Worm (Caenorhabditis elegans) whole organism, late embryonic: Measurements from ENCODE around the gene F38B2.6.
A peak's percentile ranks its signal among the peaks of the same experiment; 100 is the strongest.

Source experiments
- C08G9.2 ChIP-seq: sonication (generic microtip); optimal IDR thresholded peaks from 2 replicates; lab custom pipeline; 2016; ENCODE audit warnings: mild to moderate bottlenecking, missing genetic modification characterization, moderate library complexity, missing compliant biosample characterization
- C38D4.7 ChIP-seq: fragments of 200-800 bp; sonication (Bioruptor generic); optimal IDR thresholded peaks from 2 replicates; lab custom pipeline; 2018; ENCODE audit warnings: mild to moderate bottlenecking, missing genetic modification characterization, moderate library complexity, missing compliant biosample characterization
- K02D7.2 ChIP-seq: sonication (generic microtip); optimal IDR thresholded peaks from 2 replicates; lab custom pipeline; 2017; ENCODE audit warnings: mild to moderate bottlenecking, missing genetic modification characterization, missing compliant biosample characterization
- K09A11.1 ChIP-seq: sonication (generic microtip); optimal IDR thresholded peaks from 2 replicates; lab custom pipeline; 2017; ENCODE audit warnings: antibody characterized with exemption, mild to moderate bottlenecking, missing genetic modification characterization, missing compliant biosample characterization; ENCODE audit not compliant: insufficient read depth
- T23F11.4 ChIP-seq: fragments of 200-800 bp; sonication (Bioruptor generic); optimal IDR thresholded peaks from 2 replicates; lab custom pipeline; 2018; ENCODE audit warnings: mild to moderate bottlenecking, missing genetic modification characterization, missing compliant biosample characterization
- Y22D7AL.16 ChIP-seq: sonication (generic microtip); optimal IDR thresholded peaks from 2 replicates; lab custom pipeline; 2016; ENCODE audit warnings: missing genetic modification characterization, missing compliant biosample characterization
- ceh-14 ChIP-seq: sonication (generic microtip); optimal IDR thresholded peaks from 2 replicates; lab custom pipeline; 2016; ENCODE audit warnings: missing genotype, missing genetic modification characterization, missing compliant biosample characterization
- ceh-18 ChIP-seq: sonication (generic microtip); optimal IDR thresholded peaks from 2 replicates; lab custom pipeline; 2016; ENCODE audit warnings: missing genetic modification characterization, missing compliant biosample characterization
- ceh-19 ChIP-seq: fragments of 200-800 bp; sonication (Bioruptor generic); optimal IDR thresholded peaks from 2 replicates; lab custom pipeline; 2018; ENCODE audit warnings: mild to moderate bottlenecking, missing genetic modification characterization, missing compliant biosample characterization
- ceh-2 ChIP-seq: sonication (generic microtip); optimal IDR thresholded peaks from 2 replicates; lab custom pipeline; 2016; ENCODE audit warnings: missing genotype, missing genetic modification characterization, missing compliant biosample characterization
- ceh-22 ChIP-seq: sonication (generic microtip); optimal IDR thresholded peaks from 2 replicates; lab custom pipeline; 2017; ENCODE audit warnings: missing biosample characterization, missing genetic modification characterization
- ceh-24 ChIP-seq: sonication (generic microtip); optimal IDR thresholded peaks from 2 replicates; lab custom pipeline; 2016; ENCODE audit warnings: mild to moderate bottlenecking, missing genetic modification characterization, missing compliant biosample characterization
- ceh-31 ChIP-seq: sonication (generic microtip); optimal IDR thresholded peaks from 2 replicates; lab custom pipeline; 2016; ENCODE audit warnings: missing genetic modification characterization, missing compliant biosample characterization
- ceh-34 ChIP-seq: sonication (generic microtip); optimal IDR thresholded peaks from 2 replicates; lab custom pipeline; 2016; ENCODE audit warnings: mild to moderate bottlenecking, missing genetic modification characterization, missing compliant biosample characterization
- ceh-45 ChIP-seq: fragments of 200-800 bp; sonication (Bioruptor generic); IDR thresholded peaks from 2 replicates; pipeline ENCODE4 v1.3.6; 2022; ENCODE audit warnings: missing genetic modification reagents, missing genetic modification characterization, missing compliant biosample characterization
- ceh-6 ChIP-seq: fragments of 200-800 bp; sonication (Bioruptor generic); optimal IDR thresholded peaks from 2 replicates; lab custom pipeline; 2018; ENCODE audit warnings: mild to moderate bottlenecking, missing genetic modification characterization, missing compliant biosample characterization
- che-1 ChIP-seq: sonication (generic microtip); optimal IDR thresholded peaks from 2 replicates; lab custom pipeline; 2016; ENCODE audit warnings: mild to moderate bottlenecking, missing genetic modification characterization, missing compliant biosample characterization
- dmd-4 ChIP-seq: sonication (generic microtip); optimal IDR thresholded peaks from 2 replicates; lab custom pipeline; 2016; ENCODE audit warnings: borderline replicate concordance, missing genetic modification characterization, missing compliant biosample characterization
- elt-2 ChIP-seq: sonication (generic microtip); optimal IDR thresholded peaks from 2 replicates; lab custom pipeline; 2016; ENCODE audit warnings: missing genetic modification reagents, missing genetic modification characterization, missing compliant biosample characterization
- elt-4 ChIP-seq: sonication (generic microtip); optimal IDR thresholded peaks from 2 replicates; lab custom pipeline; 2016; ENCODE audit warnings: missing genetic modification characterization, missing compliant biosample characterization
- ets-4 ChIP-seq: sonication (generic microtip); optimal IDR thresholded peaks from 2 replicates; lab custom pipeline; 2016; ENCODE audit warnings: missing genetic modification characterization, missing compliant biosample characterization
- eyg-1 ChIP-seq: sonication (generic microtip); optimal IDR thresholded peaks from 2 replicates; lab custom pipeline; 2016; ENCODE audit warnings: missing genotype, missing genetic modification characterization, missing compliant biosample characterization
- fax-1 ChIP-seq: sonication (generic microtip); optimal IDR thresholded peaks from 2 replicates; lab custom pipeline; 2016; ENCODE audit warnings: missing genotype, missing genetic modification characterization, missing compliant biosample characterization
- fkh-10 ChIP-seq: fragments of 150-350 bp; optimal IDR thresholded peaks from 2 replicates; lab custom pipeline; 2014; ENCODE audit warnings: missing biosample characterization, missing genetic modification reagents, missing genetic modification characterization
- gmeb-2 ChIP-seq: sonication (generic microtip); optimal IDR thresholded peaks from 2 replicates; lab custom pipeline; 2016; ENCODE audit warnings: missing genetic modification characterization, inconsistent platforms, missing compliant biosample characterization
- hlh-15 ChIP-seq: sonication (generic microtip); optimal IDR thresholded peaks from 2 replicates; lab custom pipeline; 2016; ENCODE audit warnings: missing genetic modification characterization, missing compliant biosample characterization
- hlh-8 ChIP-seq: sonication (generic microtip); optimal IDR thresholded peaks from 2 replicates; lab custom pipeline; 2016; ENCODE audit warnings: missing genotype, missing genetic modification characterization, missing compliant biosample characterization
- lim-6 ChIP-seq: sonication (generic microtip); optimal IDR thresholded peaks from 2 replicates; lab custom pipeline; 2016; ENCODE audit warnings: missing genetic modification characterization, missing compliant biosample characterization
- madf-2 ChIP-seq: sonication (generic microtip); optimal IDR thresholded peaks from 2 replicates; lab custom pipeline; 2017; ENCODE audit warnings: missing genetic modification characterization, missing compliant biosample characterization
- nfya-1 ChIP-seq: sonication (generic microtip); optimal IDR thresholded peaks from 2 replicates; lab custom pipeline; 2017; ENCODE audit warnings: missing genetic modification characterization, mild to moderate bottlenecking, missing compliant biosample characterization, antibody characterized with exemption, moderate library complexity
- nhr-11 ChIP-seq: fragments of 150-350 bp; optimal IDR thresholded peaks from 2 replicates; lab custom pipeline; 2014; ENCODE audit warnings: missing biosample characterization, missing genetic modification characterization
- nhr-232 ChIP-seq: sonication (generic microtip); optimal IDR thresholded peaks from 2 replicates; lab custom pipeline; 2016; ENCODE audit warnings: missing genetic modification characterization, missing compliant biosample characterization
- odd-2 ChIP-seq: sonication (generic microtip); optimal IDR thresholded peaks from 2 replicates; lab custom pipeline; 2017; ENCODE audit warnings: antibody characterized with exemption, mild to moderate bottlenecking, missing genetic modification characterization, missing compliant biosample characterization
- pag-3 ChIP-seq: sonication (generic microtip); optimal IDR thresholded peaks from 2 replicates; lab custom pipeline; 2016; ENCODE audit warnings: missing compliant biosample characterization, missing genetic modification characterization, borderline replicate concordance
- pax-1 ChIP-seq: fragments of 150-350 bp; optimal IDR thresholded peaks from 2 replicates; lab custom pipeline; 2014; ENCODE audit warnings: missing biosample characterization, missing genetic modification characterization
- pha-4 ChIP-seq: fragments of 150-350 bp; optimal IDR thresholded peaks from 2 replicates; lab custom pipeline; 2018; ENCODE audit warnings: missing biosample characterization, missing genetic modification reagents, missing genetic modification characterization
- pqm-1 ChIP-seq: sonication (generic microtip); optimal IDR thresholded peaks from 2 replicates; lab custom pipeline; 2016; ENCODE audit warnings: missing genetic modification characterization, missing compliant biosample characterization
- pros-1 ChIP-seq: fragments of 150-350 bp; optimal IDR thresholded peaks from 2 replicates; lab custom pipeline; 2014; ENCODE audit warnings: missing biosample characterization, missing genetic modification reagents, missing genetic modification characterization
- ref-2 ChIP-seq: sonication (generic microtip); optimal IDR thresholded peaks from 2 replicates; lab custom pipeline; 2016; ENCODE audit warnings: missing genetic modification characterization, missing compliant biosample characterization
- rnt-1 ChIP-seq: sonication (generic microtip); optimal IDR thresholded peaks from 2 replicates; lab custom pipeline; 2016; ENCODE audit warnings: missing genetic modification characterization, missing compliant biosample characterization
- sdc-2 ChIP-seq: sonication (generic microtip); optimal IDR thresholded peaks from 2 replicates; lab custom pipeline; 2016; ENCODE audit warnings: missing genotype, missing genetic modification characterization, missing compliant biosample characterization
- sox-2 ChIP-seq: fragments of 200-800 bp; sonication (Bioruptor generic); IDR thresholded peaks from 2 replicates; pipeline ENCODE4 v1.3.6; 2022; ENCODE audit warnings: missing genetic modification reagents, missing genetic modification characterization, missing compliant biosample characterization
- syd-9 ChIP-seq: sonication (generic microtip); optimal IDR thresholded peaks from 2 replicates; lab custom pipeline; 2016; ENCODE audit warnings: mild to moderate bottlenecking, missing genetic modification characterization, moderate library complexity, missing compliant biosample characterization
- tbx-2 ChIP-seq: sonication (generic microtip); optimal IDR thresholded peaks from 2 replicates; lab custom pipeline; 2016; ENCODE audit warnings: missing genetic modification characterization, missing compliant biosample characterization
- tbx-7 ChIP-seq: sonication (generic microtip); optimal IDR thresholded peaks from 2 replicates; lab custom pipeline; 2016; ENCODE audit warnings: missing genotype, missing genetic modification characterization, missing compliant biosample characterization
- ttx-3 ChIP-seq: sonication (generic microtip); optimal IDR thresholded peaks from 2 replicates; lab custom pipeline; 2016; ENCODE audit warnings: missing genetic modification reagents, missing genetic modification characterization, missing compliant biosample characterization
- unc-42 ChIP-seq: sonication (generic microtip); optimal IDR thresholded peaks from 2 replicates; lab custom pipeline; 2016; ENCODE audit warnings: missing genotype, missing genetic modification characterization, missing compliant biosample characterization
- unc-86 ChIP-seq: sonication (generic microtip); optimal IDR thresholded peaks from 2 replicates; lab custom pipeline; 2016; ENCODE audit warnings: missing genetic modification characterization, missing compliant biosample characterization
- zip-5 ChIP-seq: sonication (generic microtip); optimal IDR thresholded peaks from 2 replicates; lab custom pipeline; 2016; ENCODE audit warnings: missing genetic modification characterization, missing compliant biosample characterization

F38B2.6 gene

ce11 chrX:11262319-11263074 lies 18.6 kb downstream of the F38B2.6 start, which contains the start of gene C03A3.2:
Gene C03A3.2 (plus strand): TSS chrX:11262848.
- no peak for TF ChIP-seq ttx-3 (tag; lab: Kevin White, UChicago)
- no peak for TF ChIP-seq syd-9 (tag; lab: Kevin White, UChicago)
- TF ChIP-seq madf-2, result peak; percentile 13
- TF ChIP-seq rnt-1, result peak; percentile 20
- TF ChIP-seq ceh-45 (GFP tag; lab: Robert Waterston, UW), result no peak
- TF ChIP-seq elt-2, result no peak
- no peak for TF ChIP-seq tbx-7 (tag; lab: Kevin White, UChicago)
- no peak for TF ChIP-seq odd-2 (tag; lab: Kevin White, UChicago)
- peak; percentile 68 for TF ChIP-seq ceh-14 (tag; lab: Kevin White, UChicago)
- no peak for TF ChIP-seq ets-4
- TF ChIP-seq pag-3 (tag; lab: Kevin White, UChicago), result no peak
- peak; percentile 90 for TF ChIP-seq unc-42 (tag; lab: Kevin White, UChicago)
- TF ChIP-seq pros-1 (tag; lab: Kevin White, UChicago), result peak; percentile 43
- peak; percentile 2 for TF ChIP-seq ref-2 (tag; lab: Kevin White, UChicago)
- no peak for TF ChIP-seq hlh-15 (tag; lab: Kevin White, UChicago)
- TF ChIP-seq C38D4.7, result no peak
- TF ChIP-seq nhr-232 (tag; lab: Kevin White, UChicago), result no peak
- no peak for TF ChIP-seq ceh-22
- no peak for TF ChIP-seq fax-1
- no peak for TF ChIP-seq ceh-2 (tag; lab: Kevin White, UChicago)
- TF ChIP-seq unc-86, result no peak
- TF ChIP-seq T23F11.4 (GFP tag; lab: Kevin White, UChicago), result no peak
- no peak for TF ChIP-seq che-1
- no peak for TF ChIP-seq dmd-4 (tag; lab: Kevin White, UChicago)
- no peak for TF ChIP-seq nhr-11
- no peak for TF ChIP-seq fkh-10 (GFP tag; lab: Kevin White, UChicago)
- TF ChIP-seq gmeb-2, result no peak
- TF ChIP-seq ceh-6 (GFP tag; lab: Kevin White, UChicago), result peak; percentile 23
- TF ChIP-seq sdc-2 (tag; lab: Kevin White, UChicago), result no peak
- TF ChIP-seq K09A11.1 (tag; lab: Kevin White, UChicago), result no peak
- no peak for TF ChIP-seq eyg-1
- no peak for TF ChIP-seq pqm-1
- TF ChIP-seq elt-4, result no peak
- no peak for TF ChIP-seq hlh-8
- TF ChIP-seq sox-2, result no peak
- TF ChIP-seq zip-5 (tag; lab: Kevin White, UChicago), result no peak
- no peak for TF ChIP-seq ceh-24 (tag; lab: Kevin White, UChicago)
- TF ChIP-seq ceh-31, result peak; percentile 94
- peak; percentile 66 for TF ChIP-seq ceh-34 (tag; lab: Kevin White, UChicago)
- TF ChIP-seq C08G9.2 (tag; lab: Kevin White, UChicago), result no peak
- no peak for TF ChIP-seq lim-6 (tag; lab: Kevin White, UChicago)
- no peak for TF ChIP-seq ceh-19
- no peak for TF ChIP-seq pha-4 (tag; lab: Kevin White, UChicago)
- no peak for TF ChIP-seq pax-1 (tag; lab: Kevin White, UChicago)
- no peak for TF ChIP-seq K02D7.2
- peak; percentile 81 for TF ChIP-seq ceh-18 (tag; lab: Kevin White, UChicago)
- peak; percentile 76 for TF ChIP-seq tbx-2 (tag; lab: Kevin White, UChicago)
- TF ChIP-seq nfya-1 (tag; lab: Kevin White, UChicago), result peak; percentile 77
- no peak for TF ChIP-seq Y22D7AL.16 (tag; lab: Kevin White, UChicago)
